Worm (Caenorhabditis elegans) whole organism, L2 larva: ENCODE measurements around the gene srx-38.

ENCODE experiments used
- aly-2 ChIP-seq: fragments of 150-350 bp; optimal IDR thresholded peaks from 2 replicates; lab custom pipeline; 2014; ENCODE audit warnings: missing biosample characterization, missing genetic modification characterization
- blmp-1 ChIP-seq: sonication (generic microtip); optimal IDR thresholded peaks from 2 replicates; lab custom pipeline; 2017; ENCODE audit warnings: missing genetic modification characterization, mild to moderate bottlenecking, missing compliant biosample characterization, antibody characterized with exemption, moderate library complexity; ENCODE audit not compliant: insufficient read depth
- elt-1 ChIP-seq: fragments of 150-350 bp; optimal IDR thresholded peaks from 2 replicates; lab custom pipeline; 2014; ENCODE audit warnings: missing biosample characterization, missing genetic modification characterization
- elt-3 ChIP-seq: sonication (generic microtip); optimal IDR thresholded peaks from 2 replicates; lab custom pipeline; 2017; ENCODE audit warnings: missing biosample characterization, missing genetic modification characterization
- fos-1 ChIP-seq: fragments of 150-350 bp; optimal IDR thresholded peaks from 2 replicates; lab custom pipeline; 2014; ENCODE audit warnings: missing biosample characterization, missing genetic modification characterization
- lsy-2 ChIP-seq, 2 experiments: fragments of 150-350 bp in 1 of 2; sonication (generic microtip) in 1 of 2; optimal IDR thresholded peaks; 2 replicates each; lab custom pipeline; 2014 to 2017; ENCODE audit warnings: missing biosample characterization in 2 of 2, missing genetic modification characterization in 2 of 2
- mdl-1 ChIP-seq, 2 experiments: fragments of 150-350 bp in 1 of 2; sonication (generic microtip) in 1 of 2; optimal IDR thresholded peaks; 2 replicates each; lab custom pipeline; 2017; ENCODE audit warnings: missing biosample characterization in 2 of 2, missing genetic modification characterization in 2 of 2
- unc-55 ChIP-seq: fragments of 150-350 bp; sonication (generic microtip); optimal IDR thresholded peaks from 3 replicates; lab custom pipeline; 2014; ENCODE audit warnings: missing biosample characterization, missing genetic modification reagents, missing genetic modification characterization
- zag-1 ChIP-seq: fragments of 150-350 bp; optimal IDR thresholded peaks from 2 replicates; lab custom pipeline; 2014; ENCODE audit warnings: missing biosample characterization, missing genetic modification characterization

DNA sequence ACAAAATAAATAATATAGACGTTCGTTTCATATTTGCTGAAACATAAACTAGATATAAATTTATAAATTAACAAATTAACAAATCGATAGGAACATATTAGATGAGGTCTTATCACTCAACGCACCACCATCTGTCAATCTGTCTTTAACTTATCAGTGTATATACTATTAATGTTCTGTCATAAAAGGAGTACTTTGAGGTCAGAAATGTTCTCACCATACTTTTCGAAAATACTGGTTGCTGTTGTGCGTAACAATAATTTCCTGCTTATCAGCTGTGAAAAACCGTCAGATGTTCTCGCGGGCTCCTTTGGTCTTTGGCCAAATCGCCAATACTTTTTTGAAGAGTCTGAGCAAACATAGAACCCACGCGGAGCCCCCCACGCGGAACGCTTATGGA, 37.1 kb upstream of the srx-38 start, which contains the start of gene C03A7.13:
- TF ChIP-seq elt-3 (tag; lab: Kevin White, UChicago) (no peak), blmp-1 (tag; lab: Kevin White, UChicago) (no peak), unc-55 (GFP tag; lab: Kevin White, UChicago) (no peak), zag-1 (tag; lab: Kevin White, UChicago) (no peak), mdl-1 (tag; optimal IDR thresholded peaks at IDR 0.05; lab: Kevin White, UChicago) (no peak), lsy-2 (tag; optimal IDR thresholded peaks at IDR 0.05; lab: Kevin White, UChicago) (no peak), elt-1 (tag; lab: Kevin White, UChicago) (no peak), aly-2 (tag; lab: Kevin White, UChicago) (no peak), fos-1 (tag; lab: Kevin White, UChicago) (peak; percentile 49)
